ENCODE assay signal across 6 worm cellular contexts in genomic region chrV:20415415-20415814, ce11.
TF ChIP-seq lines count a peak whose summit lies in the region.

No protein-coding gene starts in this region.

TF ChIP-seq in whole organism, L1 larva, 84 proteins besides CTCF, POLR2A, EP300 and RAD21 (continues in another document):
- TF ChIP-seq nhr-71 (tag; optimal IDR thresholded peaks at IDR 0.05; lab: Kevin White, UChicago) (peak; percentile 18), blmp-1 (tag; optimal IDR thresholded peaks at IDR 0.05; lab: Kevin White, UChicago) (peak; percentile 96), dpl-1 (GFP tag; optimal IDR thresholded peaks at IDR 0.05; lab: Kevin White, UChicago) (peak in 2 of 3 experiments; percentile 0 to 1), hlh-17 (GFP tag; optimal IDR thresholded peaks at IDR 0.05; lab: Kevin White, UChicago; ENCODE audit: borderline replicate concordance) (no peak), elt-3 (tag; optimal IDR thresholded peaks at IDR 0.05; lab: Kevin White, UChicago) (peak in 1 of 6 experiments; percentile 35), lin-35 (GFP tag; optimal IDR thresholded peaks at IDR 0.05; lab: Kevin White, UChicago) (peak in 1 of 2 experiments; percentile 47), aha-1 (tag; optimal IDR thresholded peaks at IDR 0.05; lab: Kevin White, UChicago) (no peak), mep-1 (tag; optimal IDR thresholded peaks at IDR 0.05; lab: Kevin White, UChicago) (peak; percentile 40), xbp-1 (tag; optimal IDR thresholded peaks at IDR 0.05; lab: Kevin White, UChicago) (peak; percentile 47), nhr-85 (tag; lab: Kevin White, UChicago) (peak; percentile 88), lin-14 (GFP tag; optimal IDR thresholded peaks at IDR 0.05; lab: Kevin White, UChicago) (peak; percentile 77), F16B12.6 (tag; optimal IDR thresholded peaks at IDR 0.05; lab: Kevin White, UChicago) (no peak), ceh-8 (GFP tag; optimal IDR thresholded peaks at IDR 0.05; lab: Kevin White, UChicago) (no peak), ceh-82 (tag; optimal IDR thresholded peaks at IDR 0.05; lab: Kevin White, UChicago) (peak in 1 of 3 experiments; percentile 10), nhr-20 (tag; optimal IDR thresholded peaks at IDR 0.05; lab: Kevin White, UChicago) (peak; percentile 14)

TF ChIP-seq in whole organism, L2 larva, 48 proteins besides CTCF, POLR2A, EP300 and RAD21 (continues in another document):
- no peak for TF ChIP-seq elt-1 (tag; optimal IDR thresholded peaks at IDR 0.05; lab: Kevin White, UChicago)
- TF ChIP-seq blmp-1 (tag; optimal IDR thresholded peaks at IDR 0.05; lab: Kevin White, UChicago; ENCODE audit: insufficient read depth): peak; percentile 40
- no peak for TF ChIP-seq ama-1 (optimal IDR thresholded peaks at IDR 0.05; lab: Kevin White, UChicago)
- TF ChIP-seq R02D3.7 (tag; optimal IDR thresholded peaks at IDR 0.05; lab: Kevin White, UChicago): no peak
- no peak for TF ChIP-seq ztf-1 (GFP tag; conservative IDR thresholded peaks at IDR 0.05; lab: Robert Waterston, UW)
- TF ChIP-seq nhr-25 (tag; optimal IDR thresholded peaks at IDR 0.05; lab: Kevin White, UChicago): peak; percentile 42
- no peak for TF ChIP-seq lin-11 (tag; optimal IDR thresholded peaks at IDR 0.05; lab: Kevin White, UChicago)
- no peak for TF ChIP-seq unc-39 (tag; optimal IDR thresholded peaks at IDR 0.05; lab: Kevin White, UChicago)
- TF ChIP-seq nhr-21 (tag; optimal IDR thresholded peaks at IDR 0.05; lab: Kevin White, UChicago): no peak
- no peak for TF ChIP-seq lin-13 (GFP tag; optimal IDR thresholded peaks at IDR 0.05; lab: Kevin White, UChicago)
- TF ChIP-seq Y55F3AM.14 (GFP tag; optimal IDR thresholded peaks at IDR 0.05; lab: Kevin White, UChicago): no peak
- no peak for TF ChIP-seq ZK546.5 (tag; optimal IDR thresholded peaks at IDR 0.05; lab: Kevin White, UChicago)
- no peak for TF ChIP-seq alr-1 (tag; optimal IDR thresholded peaks at IDR 0.05; lab: Kevin White, UChicago)
- no peak for TF ChIP-seq nhr-6 (tag; optimal IDR thresholded peaks at IDR 0.05; lab: Kevin White, UChicago)
- no peak for TF ChIP-seq ztf-4 (tag; optimal IDR thresholded peaks at IDR 0.05; lab: Kevin White, UChicago)
- TF ChIP-seq nhr-237 (tag; optimal IDR thresholded peaks at IDR 0.05; lab: Kevin White, UChicago): no peak

TF ChIP-seq in whole organism, L3 larva, 47 proteins besides CTCF, POLR2A, EP300 and RAD21:
- TF ChIP-seq unc-39 (tag; optimal IDR thresholded peaks at IDR 0.05; lab: Kevin White, UChicago): no peak
- TF ChIP-seq eor-1 (tag; optimal IDR thresholded peaks at IDR 0.05; lab: Kevin White, UChicago): no peak
- no peak for TF ChIP-seq tbx-2 (tag; optimal IDR thresholded peaks at IDR 0.05; lab: Kevin White, UChicago)
- peak; percentile 73 for TF ChIP-seq nhr-25 (tag; optimal IDR thresholded peaks at IDR 0.05; lab: Kevin White, UChicago)
- TF ChIP-seq zag-1 (tag; optimal IDR thresholded peaks at IDR 0.05; lab: Kevin White, UChicago): no peak
- peak; percentile 61 for TF ChIP-seq nhr-23 (tag; optimal IDR thresholded peaks at IDR 0.05; lab: Kevin White, UChicago)
- no peak for TF ChIP-seq egl-5 (tag; optimal IDR thresholded peaks at IDR 0.05; lab: Kevin White, UChicago)
- no peak for TF ChIP-seq daf-12 (tag; optimal IDR thresholded peaks at IDR 0.05; lab: Kevin White, UChicago)
- TF ChIP-seq ama-1 (optimal IDR thresholded peaks at IDR 0.05; lab: Kevin White, UChicago): peak; percentile 51
- TF ChIP-seq ztf-4 (tag; optimal IDR thresholded peaks at IDR 0.05; lab: Kevin White, UChicago): no peak
TF ChIP-seq in whole organism, L3 larva: peak in this region for 3.

TF ChIP-seq in whole organism, L4 larva, 104 proteins besides CTCF, POLR2A, EP300 and RAD21:
- no peak for TF ChIP-seq ceh-32 (tag; optimal IDR thresholded peaks at IDR 0.05; lab: Kevin White, UChicago; ENCODE audit: poor library complexity)
- TF ChIP-seq nhr-25 (tag; optimal IDR thresholded peaks at IDR 0.05; lab: Kevin White, UChicago; ENCODE audit: borderline replicate concordance, insufficient read depth): peak; percentile 56
- peak; percentile 35 for TF ChIP-seq mep-1 (tag; optimal IDR thresholded peaks at IDR 0.05; lab: Kevin White, UChicago)
- TF ChIP-seq hlh-30 (tag; optimal IDR thresholded peaks at IDR 0.05; lab: Kevin White, UChicago; ENCODE audit: insufficient read depth): peak; percentile 41
- peak; percentile 9 for TF ChIP-seq hlh-11 (tag; optimal IDR thresholded peaks at IDR 0.05; lab: Kevin White, UChicago)
- TF ChIP-seq F37D6.2 (tag; optimal IDR thresholded peaks at IDR 0.05; lab: Kevin White, UChicago): no peak
- TF ChIP-seq sdz-12 (GFP tag; optimal IDR thresholded peaks at IDR 0.05; lab: Kevin White, UChicago): no peak
- TF ChIP-seq unc-62 (GFP tag; optimal IDR thresholded peaks at IDR 0.05 in 1 of 2; lab: Kevin White, UChicago): peak in 1 of 2 experiments; percentile 73
- no peak for TF ChIP-seq unc-62 (tag; optimal IDR thresholded peaks at IDR 0.05; lab: Kevin White, UChicago)
- peak; percentile 39 for TF ChIP-seq mxl-3 (GFP tag; optimal IDR thresholded peaks at IDR 0.05; lab: Kevin White, UChicago)
- 0 out of 2 replicates have a peak, but pooled peaks have one; percentile 29 for TF ChIP-seq hmg-1.1 (GFP tag; IDR thresholded peaks at IDR 0.05; lab: Robert Waterston, UW)
- TF ChIP-seq nhr-28 (tag; optimal IDR thresholded peaks at IDR 0.05; lab: Kevin White, UChicago): peak; percentile 51
- TF ChIP-seq egl-43 (GFP tag; IDR thresholded peaks at IDR 0.05; lab: Robert Waterston, UW): no peak
- TF ChIP-seq daf-16 (GFP tag; optimal IDR thresholded peaks at IDR 0.05; lab: Kevin White, UChicago): no peak
- peak; percentile 26 for TF ChIP-seq daf-16 (tag; optimal IDR thresholded peaks at IDR 0.05; lab: Kevin White, UChicago)
- peak; percentile 11 for TF ChIP-seq dve-1 (tag; optimal IDR thresholded peaks at IDR 0.05; lab: Kevin White, UChicago; ENCODE audit: insufficient read depth)
- TF ChIP-seq fkh-10 (GFP tag; optimal IDR thresholded peaks at IDR 0.05; lab: Kevin White, UChicago): no peak

TF ChIP-seq in whole organism, mixed stage, embryonic, 35 proteins besides CTCF, POLR2A, EP300 and RAD21:
- no peak for TF ChIP-seq unc-62 (GFP tag; optimal IDR thresholded peaks at IDR 0.05; lab: Kevin White, UChicago)
- peak; percentile 75 for TF ChIP-seq zip-8 (tag; optimal IDR thresholded peaks at IDR 0.05; lab: Kevin White, UChicago)

TF ChIP-seq in whole organism, young adult, 124 proteins besides CTCF, POLR2A, EP300 and RAD21:
- TF ChIP-seq efl-1 (GFP tag; optimal IDR thresholded peaks at IDR 0.05; lab: Kevin White, UChicago): no peak
- no peak for TF ChIP-seq F39B2.1 (GFP tag; IDR thresholded peaks at IDR 0.05; lab: Robert Waterston, UW)
- TF ChIP-seq sdz-38 (tag; optimal IDR thresholded peaks at IDR 0.05; lab: Kevin White, UChicago): no peak
- no peak for TF ChIP-seq repo-1 (tag; optimal IDR thresholded peaks at IDR 0.05; lab: Kevin White, UChicago)
- no peak for TF ChIP-seq cebp-2 (GFP tag; IDR thresholded peaks at IDR 0.05; lab: Robert Waterston, UW)
- no peak for TF ChIP-seq cebp-1 (GFP tag; IDR thresholded peaks at IDR 0.05; lab: Robert Waterston, UW)
- TF ChIP-seq cebp-1 (tag; optimal IDR thresholded peaks at IDR 0.05; lab: Kevin White, UChicago): peak; percentile 75
